Worm (Caenorhabditis elegans) whole organism, mixed stage, embryonic: ENCODE measurements around the gene acr-7.
A peak's percentile ranks its signal among the peaks of the same experiment; 100 is the strongest.

ENCODE experiments used
- M03D4.4 ChIP-seq: sonication (generic microtip); optimal IDR thresholded peaks from 2 replicates; lab custom pipeline; 2017; ENCODE audit warnings: mild to moderate bottlenecking, missing genetic modification characterization, missing compliant biosample characterization
- bed-3 ChIP-seq: fragments of 200-800 bp; sonication (Bioruptor generic); optimal IDR thresholded peaks from 3 replicates; lab custom pipeline; 2018; ENCODE audit warnings: mild to moderate bottlenecking, missing genetic modification characterization, moderate library complexity, missing compliant biosample characterization
- blmp-1 ChIP-seq: fragments of 150-350 bp; optimal IDR thresholded peaks from 2 replicates; lab custom pipeline; 2014; ENCODE audit warnings: missing biosample characterization, missing genetic modification characterization
- ceh-39 ChIP-seq: fragments of 150-350 bp; optimal IDR thresholded peaks from 2 replicates; lab custom pipeline; 2014; ENCODE audit warnings: missing biosample characterization, missing genetic modification characterization
- ceh-43 ChIP-seq: fragments of 200-800 bp; sonication (Bioruptor generic); optimal IDR thresholded peaks from 2 replicates; lab custom pipeline; 2018; ENCODE audit warnings: mild to moderate bottlenecking, missing genetic modification characterization, moderate library complexity, missing compliant biosample characterization
- ceh-83 ChIP-seq: fragments of 200-800 bp; sonication (Bioruptor generic); optimal IDR thresholded peaks from 2 replicates; lab custom pipeline; 2018; ENCODE audit warnings: mild to moderate bottlenecking, missing genetic modification characterization, missing compliant biosample characterization
- ces-1 ChIP-seq: fragments of 150-350 bp; optimal IDR thresholded peaks from 2 replicates; lab custom pipeline; 2014; ENCODE audit warnings: missing biosample characterization, missing genetic modification reagents, missing genetic modification characterization
- cnd-1 ChIP-seq: fragments of 200-800 bp; sonication (Bioruptor generic); optimal IDR thresholded peaks from 2 replicates; lab custom pipeline; 2018; ENCODE audit warnings: mild to moderate bottlenecking, missing genetic modification characterization, missing compliant biosample characterization
- drap-1 ChIP-seq: fragments of 200-800 bp; sonication (Bioruptor generic); optimal IDR thresholded peaks from 3 replicates; lab custom pipeline; 2018; ENCODE audit warnings: mild to moderate bottlenecking, missing genetic modification characterization, missing compliant biosample characterization
- elt-1 ChIP-seq: sonication (generic microtip); optimal IDR thresholded peaks from 2 replicates; lab custom pipeline; 2017; ENCODE audit warnings: missing genetic modification characterization, mild to moderate bottlenecking, missing compliant biosample characterization, antibody characterized with exemption, moderate library complexity, borderline replicate concordance; ENCODE audit not compliant: insufficient read depth
- elt-3 ChIP-seq: fragments of 150-350 bp; optimal IDR thresholded peaks from 2 replicates; lab custom pipeline; 2014; ENCODE audit warnings: missing biosample characterization, missing genetic modification characterization
- flh-1 ChIP-seq: fragments of 200-800 bp; sonication (Bioruptor generic); optimal IDR thresholded peaks from 2 replicates; lab custom pipeline; 2018; ENCODE audit warnings: mild to moderate bottlenecking, missing genetic modification characterization, moderate library complexity, missing compliant biosample characterization
- ham-2 ChIP-seq: fragments of 200-800 bp; sonication (Bioruptor generic); optimal IDR thresholded peaks from 2 replicates; lab custom pipeline; 2018; ENCODE audit warnings: mild to moderate bottlenecking, missing genetic modification characterization, missing compliant biosample characterization
- hlh-1 ChIP-seq: fragments of 150-350 bp; optimal IDR thresholded peaks from 2 replicates; lab custom pipeline; 2014; ENCODE audit warnings: missing biosample characterization, missing genetic modification reagents, missing genetic modification characterization
- lin-13 ChIP-seq: fragments of 150-350 bp; optimal IDR thresholded peaks from 2 replicates; lab custom pipeline; 2014; ENCODE audit warnings: missing biosample characterization, missing genetic modification characterization
- lin-32 ChIP-seq: fragments of 200-800 bp; sonication (Bioruptor generic); optimal IDR thresholded peaks from 2 replicates; lab custom pipeline; 2018; ENCODE audit warnings: mild to moderate bottlenecking, missing genetic modification characterization, missing compliant biosample characterization
- lsy-2 ChIP-seq: fragments of 150-350 bp; optimal IDR thresholded peaks from 2 replicates; lab custom pipeline; 2014; ENCODE audit warnings: missing biosample characterization, missing genetic modification characterization
- mab-5 ChIP-seq: fragments of 150-350 bp; optimal IDR thresholded peaks from 2 replicates; lab custom pipeline; 2014; ENCODE audit warnings: missing biosample characterization, missing genetic modification characterization
- mep-1 ChIP-seq: fragments of 150-350 bp; optimal IDR thresholded peaks from 2 replicates; lab custom pipeline; 2017; ENCODE audit warnings: missing biosample characterization, missing genetic modification reagents, missing genetic modification characterization, inconsistent platforms
- mls-2 ChIP-seq: sonication (generic microtip); optimal IDR thresholded peaks from 2 replicates; lab custom pipeline; 2016; ENCODE audit warnings: mild to moderate bottlenecking, missing genetic modification characterization, moderate library complexity, missing compliant biosample characterization
- nhr-12 ChIP-seq: fragments of 150-350 bp; optimal IDR thresholded peaks from 2 replicates; lab custom pipeline; 2014; ENCODE audit warnings: missing biosample characterization, missing genetic modification characterization
- nhr-2 ChIP-seq: fragments of 150-350 bp; optimal IDR thresholded peaks from 2 replicates; lab custom pipeline; 2014; ENCODE audit warnings: missing biosample characterization, missing genetic modification characterization
- nhr-237 ChIP-seq: fragments of 150-350 bp; optimal IDR thresholded peaks from 2 replicates; lab custom pipeline; 2014; ENCODE audit warnings: missing biosample characterization, missing genetic modification characterization
- nhr-28 ChIP-seq: fragments of 150-350 bp; optimal IDR thresholded peaks from 2 replicates; lab custom pipeline; 2014; ENCODE audit warnings: missing biosample characterization, missing genetic modification characterization
- nhr-76 ChIP-seq: sonication (generic microtip); optimal IDR thresholded peaks from 2 replicates; lab custom pipeline; 2017; ENCODE audit warnings: missing biosample characterization, missing genetic modification characterization
- pha-4 ChIP-seq: fragments of 150-350 bp; optimal IDR thresholded peaks from 2 replicates; lab custom pipeline; 2018; ENCODE audit warnings: missing biosample characterization, missing genetic modification reagents, missing genetic modification characterization
- sem-2 ChIP-seq: fragments of 200-800 bp; sonication (Bioruptor generic); optimal IDR thresholded peaks from 2 replicates; lab custom pipeline; 2018; ENCODE audit warnings: mild to moderate bottlenecking, missing genetic modification characterization, missing compliant biosample characterization
- snpc-4 ChIP-seq: fragments of 150-350 bp; optimal IDR thresholded peaks from 2 replicates; lab custom pipeline; 2014; ENCODE audit warnings: missing biosample characterization, missing genetic modification characterization
- sptf-1 ChIP-seq: sonication (generic microtip); optimal IDR thresholded peaks from 2 replicates; lab custom pipeline; 2017; ENCODE audit warnings: mild to moderate bottlenecking, missing genetic modification characterization, moderate library complexity, missing compliant biosample characterization
- tbx-8 ChIP-seq: fragments of 200-800 bp; sonication (Bioruptor generic); optimal IDR thresholded peaks from 2 replicates; lab custom pipeline; 2018; ENCODE audit warnings: mild to moderate bottlenecking, missing genetic modification characterization, moderate library complexity, missing compliant biosample characterization
- unc-120 ChIP-seq: sonication (generic microtip); optimal IDR thresholded peaks from 2 replicates; lab custom pipeline; 2017; ENCODE audit warnings: missing genetic modification characterization, missing compliant biosample characterization; ENCODE audit not compliant: poor library complexity, severe bottlenecking
- unc-39 ChIP-seq: fragments of 150-350 bp; optimal IDR thresholded peaks from 2 replicates; lab custom pipeline; 2014; ENCODE audit warnings: missing biosample characterization, missing genetic modification characterization
- unc-62 ChIP-seq: fragments of 150-350 bp; optimal IDR thresholded peaks from 2 replicates; lab custom pipeline; 2014; ENCODE audit warnings: missing biosample characterization, missing genetic modification reagents, missing genetic modification characterization
- zip-8 ChIP-seq: fragments of 150-350 bp; optimal IDR thresholded peaks from 2 replicates; lab custom pipeline; 2014; ENCODE audit warnings: missing biosample characterization, missing genetic modification characterization
- ztf-11 ChIP-seq: fragments of 150-350 bp; optimal IDR thresholded peaks from 2 replicates; lab custom pipeline; 2014; ENCODE audit warnings: missing biosample characterization, missing genetic modification characterization

acr-7 gene

DNA sequence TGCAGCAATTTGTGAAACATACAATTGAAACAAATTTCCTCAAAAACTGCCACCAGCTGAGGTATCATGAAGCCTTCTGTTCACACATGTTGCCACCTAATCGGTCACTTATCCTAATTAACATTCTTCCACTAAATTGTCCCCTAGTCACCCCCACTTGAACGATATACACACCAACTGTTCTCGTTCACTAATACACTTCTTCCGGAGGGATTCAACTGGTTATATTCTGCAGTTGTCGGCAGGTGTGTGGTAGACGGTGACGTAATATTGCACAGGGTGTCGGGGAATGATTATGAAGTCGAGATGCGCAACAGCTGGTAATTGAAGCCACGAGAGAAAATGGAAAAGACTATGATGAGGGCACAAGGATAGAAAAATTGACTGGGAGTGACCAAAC lies 34.2 kb downstream of the acr-7 start:
- TF ChIP-seq ces-1 (peak; percentile 23), ham-2 (GFP tag; lab: Kevin White, UChicago) (no peak), M03D4.4 (tag; lab: Kevin White, UChicago) (no peak), lsy-2 (tag; lab: Kevin White, UChicago) (no peak), lin-32 (GFP tag; lab: Kevin White, UChicago) (peak; percentile 98), hlh-1 (peak; percentile 96), ceh-43 (no peak), nhr-76 (tag; lab: Kevin White, UChicago) (no peak), zip-8 (tag; lab: Kevin White, UChicago) (peak; percentile 77), flh-1 (GFP tag; lab: Kevin White, UChicago) (no peak), nhr-237 (no peak), nhr-28 (tag; lab: Kevin White, UChicago) (no peak), unc-62 (peak; percentile 11), cnd-1 (tag; lab: Kevin White, UChicago) (peak; percentile 71), nhr-2 (tag; lab: Kevin White, UChicago) (peak; percentile 97), bed-3 (GFP tag; lab: Kevin White, UChicago) (no peak), lin-13 (tag; lab: Kevin White, UChicago) (no peak), elt-1 (tag; lab: Kevin White, UChicago) (no peak), mep-1 (tag; lab: Kevin White, UChicago) (no peak), mls-2 (peak; percentile 30), sptf-1 (tag; lab: Kevin White, UChicago) (no peak), snpc-4 (tag; lab: Kevin White, UChicago) (no peak), nhr-12 (tag; lab: Kevin White, UChicago) (no peak)

DNA sequence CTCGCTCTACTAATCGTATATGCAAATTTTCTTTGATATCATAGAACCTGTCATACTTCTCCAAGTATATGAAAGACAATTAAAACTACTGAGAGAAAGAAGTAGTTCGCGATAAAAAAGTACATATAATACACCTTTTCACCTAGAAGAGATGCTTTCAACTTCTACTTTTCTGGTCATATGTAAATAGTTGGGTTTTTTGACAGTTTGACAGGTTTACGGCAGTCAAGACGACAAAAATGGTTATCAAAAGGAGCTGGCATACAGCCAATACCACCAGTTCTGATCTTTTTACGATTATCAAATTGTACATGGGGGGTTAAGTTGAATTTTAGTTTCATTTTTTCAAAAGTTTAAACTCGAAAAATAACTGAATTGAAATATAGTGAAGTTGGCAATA lies 34.7 kb downstream of the acr-7 start:
- TF ChIP-seq nhr-76 (tag; lab: Kevin White, UChicago), result no peak
- TF ChIP-seq sem-2 (GFP tag; lab: Kevin White, UChicago), result no peak
- no peak for TF ChIP-seq bed-3 (GFP tag; lab: Kevin White, UChicago)
- TF ChIP-seq ces-1, result no peak
- TF ChIP-seq nhr-237, result no peak
- no peak for TF ChIP-seq flh-1 (GFP tag; lab: Kevin White, UChicago)
- no peak for TF ChIP-seq zip-8 (tag; lab: Kevin White, UChicago)
- no peak for TF ChIP-seq nhr-12 (tag; lab: Kevin White, UChicago)
- TF ChIP-seq hlh-1, result no peak
- no peak for TF ChIP-seq unc-120
- no peak for TF ChIP-seq nhr-2 (tag; lab: Kevin White, UChicago)
- no peak for TF ChIP-seq unc-39 (tag; lab: Kevin White, UChicago)
- no peak for TF ChIP-seq ceh-83
- no peak for TF ChIP-seq ham-2 (GFP tag; lab: Kevin White, UChicago)
- no peak for TF ChIP-seq nhr-28 (tag; lab: Kevin White, UChicago)
- TF ChIP-seq ztf-11, result no peak
- TF ChIP-seq sptf-1 (tag; lab: Kevin White, UChicago), result no peak
- TF ChIP-seq, all 35 proteins: peak for 0

DNA sequence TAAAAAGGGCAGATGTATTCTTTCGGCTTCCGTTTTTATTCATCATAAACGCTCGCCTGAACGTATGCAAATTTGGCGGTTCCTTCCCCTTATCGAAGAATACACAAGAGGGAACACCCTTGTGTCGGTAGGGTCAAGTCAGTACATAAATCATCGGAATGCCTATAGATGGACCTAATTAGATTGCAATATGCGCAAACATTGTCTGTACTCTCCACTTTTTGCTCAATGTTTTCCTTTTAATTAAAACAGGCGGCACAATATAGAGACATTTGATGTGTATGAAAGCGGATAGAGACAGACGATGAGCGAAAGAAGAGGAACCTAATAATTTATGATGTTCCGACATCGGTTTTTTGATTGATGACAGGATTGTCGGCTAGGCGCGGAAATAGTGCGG lies 35.4 kb downstream of the acr-7 start:
- TF ChIP-seq ces-1, result peak; percentile 67
- peak; percentile 45 for TF ChIP-seq ztf-11
- TF ChIP-seq unc-120, result no peak
- TF ChIP-seq nhr-28 (tag; lab: Kevin White, UChicago), result no peak
- TF ChIP-seq lin-13 (tag; lab: Kevin White, UChicago), result no peak
- peak; percentile 93 for TF ChIP-seq unc-62
- TF ChIP-seq nhr-12 (tag; lab: Kevin White, UChicago), result no peak
- no peak for TF ChIP-seq sem-2 (GFP tag; lab: Kevin White, UChicago)
- no peak for TF ChIP-seq flh-1 (GFP tag; lab: Kevin White, UChicago)
- peak; percentile 98 for TF ChIP-seq nhr-2 (tag; lab: Kevin White, UChicago)
- no peak for TF ChIP-seq nhr-76 (tag; lab: Kevin White, UChicago)
- no peak for TF ChIP-seq snpc-4 (tag; lab: Kevin White, UChicago)
- TF ChIP-seq ceh-43, result peak; percentile 57
- TF ChIP-seq mab-5 (tag; lab: Kevin White, UChicago), result peak; percentile 13
- no peak for TF ChIP-seq M03D4.4 (tag; lab: Kevin White, UChicago)
- no peak for TF ChIP-seq bed-3 (GFP tag; lab: Kevin White, UChicago)
- no peak for TF ChIP-seq blmp-1 (tag; lab: Kevin White, UChicago)
- TF ChIP-seq tbx-8 (GFP tag; lab: Kevin White, UChicago), result no peak
- TF ChIP-seq cnd-1 (tag; lab: Kevin White, UChicago), result no peak
- no peak for TF ChIP-seq zip-8 (tag; lab: Kevin White, UChicago)
- no peak for TF ChIP-seq lin-32 (GFP tag; lab: Kevin White, UChicago)
- no peak for TF ChIP-seq drap-1 (GFP tag; lab: Kevin White, UChicago)
- no peak for TF ChIP-seq hlh-1
- no peak for TF ChIP-seq mep-1 (tag; lab: Kevin White, UChicago)
- TF ChIP-seq ham-2 (GFP tag; lab: Kevin White, UChicago), result peak; percentile 38
- TF ChIP-seq lsy-2 (tag; lab: Kevin White, UChicago), result no peak
- no peak for TF ChIP-seq ceh-39 (tag; lab: Kevin White, UChicago)
- no peak for TF ChIP-seq nhr-237
- TF ChIP-seq sptf-1 (tag; lab: Kevin White, UChicago), result peak; percentile 55
- TF ChIP-seq mls-2, result peak; percentile 87
- TF ChIP-seq elt-1 (tag; lab: Kevin White, UChicago), result peak; percentile 28
- TF ChIP-seq pha-4 (tag; lab: Kevin White, UChicago), result peak; percentile 43
- TF ChIP-seq elt-3 (tag; lab: Kevin White, UChicago), result no peak
- no peak for TF ChIP-seq unc-39 (tag; lab: Kevin White, UChicago)
- no peak for TF ChIP-seq ceh-83
